Worm (Caenorhabditis elegans) whole organism, L4/young adult: ENCODE measurements around the gene F14H3.5.

Experiments used
- W03F9.2 ChIP-seq: fragments of 150-350 bp; optimal IDR thresholded peaks from 2 replicates; lab custom pipeline; 2014; ENCODE audit warnings: missing biosample characterization, missing genetic modification characterization
- dao-5 ChIP-seq: sonication (generic microtip); optimal IDR thresholded peaks from 2 replicates; lab custom pipeline; 2016; ENCODE audit warnings: missing genotype, missing genetic modification characterization, moderate library complexity, missing compliant biosample characterization

DNA sequence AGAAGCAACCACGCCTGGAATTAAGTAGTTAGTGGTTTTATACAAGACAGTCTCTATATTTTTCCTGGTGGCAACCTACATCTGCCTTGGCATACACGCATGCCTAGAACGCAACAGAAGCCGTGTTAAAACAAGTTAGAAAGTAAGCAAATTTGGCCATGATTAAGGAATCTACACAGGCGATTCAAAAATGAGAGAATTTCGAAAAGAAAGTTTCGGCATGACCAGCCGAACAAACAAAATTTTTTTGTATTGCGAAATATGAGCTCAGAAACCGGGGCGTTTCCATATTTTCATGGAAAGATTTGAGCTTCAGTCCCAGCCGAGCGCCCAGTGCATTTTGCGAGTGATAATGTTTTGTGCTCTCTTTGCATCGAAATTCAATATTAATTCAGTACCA, 3.3 kb upstream of the F14H3.5 start, which contains the start of gene F14H3.15:
- no peak for TF ChIP-seq W03F9.2 (tag; lab: Kevin White, UChicago)
- no peak for TF ChIP-seq dao-5 (tag; lab: Kevin White, UChicago)
